Worm (Caenorhabditis elegans): ENCODE measurements around the gene Y45G5AM.7.

DNA sequence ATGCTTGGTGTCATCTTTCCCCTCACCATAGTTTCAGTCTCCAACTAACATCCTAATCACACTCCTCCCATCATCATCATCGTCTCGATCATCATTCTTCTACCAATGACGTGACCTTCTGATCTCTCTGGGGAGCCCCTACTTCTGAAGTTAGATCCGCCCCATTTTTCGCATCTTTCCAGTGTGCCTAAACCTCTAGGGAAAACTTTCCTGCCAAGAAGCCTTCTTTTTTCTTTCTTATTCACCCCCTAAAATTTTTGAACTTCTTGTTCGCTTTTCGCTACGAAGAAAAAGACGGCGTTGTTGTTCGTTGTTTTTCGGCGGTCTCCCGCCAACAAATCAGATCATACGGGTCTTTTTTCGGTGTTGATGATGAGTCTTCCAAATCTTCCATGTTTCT, 48.2 kb upstream of the Y45G5AM.7 start:
- peak in 1 of 2 experiments; percentile 7 for TF ChIP-seq lsy-2 (tag; optimal IDR thresholded peaks at IDR 0.05)
- no peak for TF ChIP-seq tag-97 (GFP tag; IDR thresholded peaks at IDR 0.05)
